Worm (Caenorhabditis elegans): ENCODE results near the gene ZK1307.4.

The ZK1307.4 gene

DNA sequence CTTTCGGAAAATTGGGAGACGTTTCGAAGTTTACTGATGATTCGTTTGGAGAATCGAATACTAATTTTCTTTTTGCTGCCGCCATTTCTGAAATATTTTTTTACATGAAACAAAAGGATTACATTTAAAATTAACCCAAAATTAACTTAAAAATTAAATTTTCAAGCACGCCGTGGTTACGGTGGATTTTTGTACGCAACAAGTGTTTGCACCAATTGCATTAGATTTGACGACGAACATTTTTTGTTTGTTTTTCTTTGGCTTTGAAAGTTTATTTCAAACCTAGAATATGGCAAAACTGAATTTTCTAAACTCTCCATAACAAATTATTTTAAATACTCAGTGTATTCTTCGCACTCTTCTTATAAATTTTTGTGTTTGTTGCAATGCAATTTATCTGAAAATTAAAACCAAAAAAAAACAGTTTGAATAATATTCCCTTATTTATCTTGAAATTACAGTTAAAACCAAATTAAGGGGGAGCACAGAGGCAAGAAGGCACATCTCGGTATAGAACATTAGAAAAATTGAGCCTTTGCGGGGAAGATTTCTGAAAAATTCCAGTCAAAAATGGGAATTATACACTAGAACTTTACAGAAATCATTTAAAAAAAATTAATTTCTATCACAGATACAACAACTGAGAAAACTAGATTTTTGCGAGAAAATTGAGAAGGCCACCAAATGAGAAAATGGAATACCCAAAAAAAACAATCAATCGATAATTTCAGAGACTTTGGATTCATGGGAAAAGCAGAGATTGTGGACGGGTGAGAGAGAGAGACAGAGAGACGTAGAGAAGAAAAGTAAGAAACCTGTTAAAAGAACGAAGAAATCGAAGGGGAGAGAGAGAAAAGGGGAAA is 34.3 kb downstream of the ZK1307.4 start, which contains the start of gene hal-3 (continued):
- no peak for TF ChIP-seq snpc-3.4 (tag; optimal IDR thresholded peaks at IDR 0.05)
- TF ChIP-seq unc-130 (GFP tag; optimal IDR thresholded peaks at IDR 0.05) = no peak
- no peak for TF ChIP-seq atf-7 (tag; optimal IDR thresholded peaks at IDR 0.05)
- TF ChIP-seq B0336.3 (GFP tag; IDR thresholded peaks at IDR 0.05) = peak; percentile 76
- TF ChIP-seq egl-44 (GFP tag; IDR thresholded peaks at IDR 0.05) = peak; percentile 9; the same call in 1 of the 2 replicates
- no peak for TF ChIP-seq ets-4 (GFP tag; optimal IDR thresholded peaks at IDR 0.05)
- TF ChIP-seq egrh-3 (GFP tag; IDR thresholded peaks at IDR 0.05) = no peak
- no peak for TF ChIP-seq lsy-27 (tag; optimal IDR thresholded peaks at IDR 0.05; ENCODE audit: borderline replicate concordance, insufficient read depth)
- no peak for TF ChIP-seq C06A6.2 (GFP tag; conservative IDR thresholded peaks at IDR 0.05)
- no peak for TF ChIP-seq B0261.1 (tag; optimal IDR thresholded peaks at IDR 0.05)
- no peak for TF ChIP-seq T07F8.4 (tag; optimal IDR thresholded peaks at IDR 0.05)
- no peak for TF ChIP-seq cebp-1 (GFP tag; IDR thresholded peaks at IDR 0.05)
- peak; percentile 61 for TF ChIP-seq cebp-1 (tag; optimal IDR thresholded peaks at IDR 0.05)
- TF ChIP-seq dpl-1 (GFP tag; optimal IDR thresholded peaks at IDR 0.05) = no peak
- no peak for TF ChIP-seq aptf-3 (GFP tag; IDR thresholded peaks at IDR 0.05)
- no peak for TF ChIP-seq hlh-26 (GFP tag; conservative IDR thresholded peaks at IDR 0.05)
- TF ChIP-seq hlh-12 (tag; optimal IDR thresholded peaks at IDR 0.05) = no peak
- TF ChIP-seq ztf-26 (tag; optimal IDR thresholded peaks at IDR 0.05) = no peak
- peak; percentile 61 for TF ChIP-seq F10E7.11 (tag; optimal IDR thresholded peaks at IDR 0.05)
- TF ChIP-seq ztf-3 (GFP tag; optimal IDR thresholded peaks at IDR 0.05) = no peak
- TF ChIP-seq fkh-3 (tag; optimal IDR thresholded peaks at IDR 0.05) = no peak
- no peak for TF ChIP-seq ceh-27 (GFP tag; optimal IDR thresholded peaks at IDR 0.05)
- TF ChIP-seq K12H6.12 (tag; optimal IDR thresholded peaks at IDR 0.05) = no peak
- no peak for TF ChIP-seq B0035.1 (tag; optimal IDR thresholded peaks at IDR 0.05)
- peak; percentile 25 for TF ChIP-seq lin-54 (GFP tag; optimal IDR thresholded peaks at IDR 0.05)
- peak; percentile 21 for TF ChIP-seq tlf-1 (GFP tag; optimal IDR thresholded peaks at IDR 0.05)
- no peak for TF ChIP-seq madf-3 (GFP tag; IDR thresholded peaks at IDR 0.05)
- peak; percentile 60 for TF ChIP-seq repo-1 (tag; optimal IDR thresholded peaks at IDR 0.05)
- no peak for TF ChIP-seq rpc-1 (optimal IDR thresholded peaks at IDR 0.05)
- no peak for TF ChIP-seq rpc-1 (tag; optimal IDR thresholded peaks at IDR 0.05)
- TF ChIP-seq athp-1 (tag; optimal IDR thresholded peaks at IDR 0.05) = no peak
- peak; percentile 48; the same call in 1 of the 2 replicates for TF ChIP-seq madf-6 (GFP tag; IDR thresholded peaks at IDR 0.05)
- no peak for TF ChIP-seq mes-4 (tag; optimal IDR thresholded peaks at IDR 0.05)
- TF ChIP-seq madf-10 (tag; optimal IDR thresholded peaks at IDR 0.05) = no peak
- peak; percentile 36 for TF ChIP-seq ZK185.1 (tag; optimal IDR thresholded peaks at IDR 0.05; ENCODE audit: poor library complexity, severe bottlenecking)
- no peak for TF ChIP-seq mel-28 (tag; optimal IDR thresholded peaks at IDR 0.05; ENCODE audit: borderline replicate concordance)
- TF ChIP-seq B0019.2 (GFP tag; conservative IDR thresholded peaks at IDR 0.05) = no peak
- no peak for TF ChIP-seq hmg-1.2 (GFP tag; IDR thresholded peaks at IDR 0.05)
- peak; percentile 24 for TF ChIP-seq nhr-90 (tag; optimal IDR thresholded peaks at IDR 0.05)
- 0 out of 2 replicates have a peak, but pooled peaks have one; percentile 35 for TF ChIP-seq nfyb-1 (GFP tag; IDR thresholded peaks at IDR 0.05)
- no peak for TF ChIP-seq lin-35 (GFP tag; optimal IDR thresholded peaks at IDR 0.05)
- TF ChIP-seq tbp1 (GFP tag; optimal IDR thresholded peaks at IDR 0.05) = peak; percentile 20
- TF ChIP-seq nhr-120 (GFP tag; IDR thresholded peaks at IDR 0.05) = no peak
- TF ChIP-seq ceh-91 (GFP tag; IDR thresholded peaks at IDR 0.05) = no peak
- TF ChIP-seq nhr-179 (tag; optimal IDR thresholded peaks at IDR 0.05) = no peak
- TF ChIP-seq egl-18 (GFP tag; IDR thresholded peaks at IDR 0.05) = 0 out of 2 replicates have a peak, but pooled peaks have one; percentile 24
- no peak for TF ChIP-seq hsf-1 (GFP tag; IDR thresholded peaks at IDR 0.05)
- TF ChIP-seq sdz-38 (tag; optimal IDR thresholded peaks at IDR 0.05) = no peak

Data from whole organism, young adult.